Worm (Caenorhabditis elegans): ENCODE results near the gene rgl-1.

ce11 chrX:3245812-3246211 lies 25.6 kb upstream of the rgl-1 start, which contains the start of gene F40F4.7:
- TF ChIP-seq ztf-11 (tag; optimal IDR thresholded peaks at IDR 0.05): no peak
- peak; percentile 45 for TF ChIP-seq lin-39 (tag; optimal IDR thresholded peaks at IDR 0.05)
- no peak for TF ChIP-seq zag-1 (tag; optimal IDR thresholded peaks at IDR 0.05)
- no peak for TF ChIP-seq tbx-2 (tag; optimal IDR thresholded peaks at IDR 0.05)
- TF ChIP-seq ama-1 (optimal IDR thresholded peaks at IDR 0.05): no peak
- no peak for TF ChIP-seq fos-1 (tag; optimal IDR thresholded peaks at IDR 0.05)
- TF ChIP-seq egl-27 (tag; optimal IDR thresholded peaks at IDR 0.05): no peak
- TF ChIP-seq nhr-237 (tag; optimal IDR thresholded peaks at IDR 0.05): no peak
- TF ChIP-seq elt-3 (tag; optimal IDR thresholded peaks at IDR 0.05): no peak
- no peak for TF ChIP-seq ZK546.5 (tag; optimal IDR thresholded peaks at IDR 0.05)
- TF ChIP-seq fkh-10 (GFP tag; optimal IDR thresholded peaks at IDR 0.05): no peak
- TF ChIP-seq pqm-1 (tag; optimal IDR thresholded peaks at IDR 0.05): peak; percentile 39
- peak; percentile 93 for TF ChIP-seq pha-4 (tag; optimal IDR thresholded peaks at IDR 0.05)
- peak; percentile 38 for TF ChIP-seq jun-1 (tag; optimal IDR thresholded peaks at IDR 0.05)

Data from whole organism, L3 larva.